Worm (Caenorhabditis elegans) whole organism, L4 larva: Measurements from ENCODE around the gene nhr-101.

Source experiments
- ceh-82 ChIP-seq: sonication (generic microtip); optimal IDR thresholded peaks from 2 replicates; lab custom pipeline; 2017; ENCODE audit warnings: missing biosample characterization, missing genetic modification characterization
- nhr-237 ChIP-seq: sonication (generic microtip); optimal IDR thresholded peaks from 2 replicates; lab custom pipeline; 2017; ENCODE audit warnings: missing biosample characterization, missing genetic modification characterization
- ztf-11 ChIP-seq: fragments of 150-350 bp; optimal IDR thresholded peaks from 2 replicates; lab custom pipeline; 2014; ENCODE audit warnings: missing biosample characterization, missing genetic modification characterization

DNA sequence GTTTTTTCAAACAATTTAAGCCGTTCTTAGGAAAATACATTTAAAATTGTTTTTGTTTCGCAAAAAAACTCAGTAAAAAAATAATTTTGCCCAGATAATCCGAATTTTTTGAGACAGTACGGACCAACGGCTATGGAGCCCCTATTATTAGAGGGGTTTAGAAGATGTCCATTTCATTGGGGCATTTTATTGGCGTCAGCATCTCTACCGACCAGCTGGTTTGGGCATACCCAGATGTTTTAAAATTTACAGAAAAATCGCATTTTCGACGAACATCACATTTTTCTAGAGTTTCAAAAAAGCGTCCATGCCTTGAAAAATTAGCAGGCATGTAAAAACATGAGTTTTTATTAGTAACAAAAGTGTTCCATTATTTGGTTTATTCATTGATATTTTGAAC, 29.0 kb upstream of the nhr-101 start:
- TF ChIP-seq ztf-11 (tag; lab: Kevin White, UChicago): no peak
- no peak for TF ChIP-seq nhr-237 (tag; lab: Kevin White, UChicago)
- TF ChIP-seq ceh-82 (tag; lab: Kevin White, UChicago): no peak
